Fruit fly (Drosophila melanogaster): ENCODE data around the gene Gal.

Gal gene

DNA sequence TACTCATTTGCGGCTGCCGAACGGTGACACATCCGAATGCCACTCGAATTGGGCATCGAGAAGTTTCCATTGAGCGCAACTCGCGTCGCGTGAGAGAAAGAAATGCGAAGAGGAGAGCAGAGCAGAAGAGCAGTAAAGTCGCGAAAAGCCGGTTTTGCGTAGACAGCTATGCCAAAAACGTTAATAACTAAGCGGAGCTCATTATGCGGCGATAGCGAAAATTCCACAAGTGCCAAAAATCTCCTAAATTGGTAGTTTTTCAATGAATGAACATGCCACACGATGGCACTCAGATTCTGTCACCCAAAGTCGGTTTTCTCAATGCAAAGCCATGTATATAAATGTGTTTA lies 28.9 kb downstream of the Gal start:
- TF ChIP-seq Lpt (GFP tag; optimal IDR thresholded peaks at IDR 0.05) (no peak), Sox102F (GFP tag; optimal IDR thresholded peaks at IDR 0.05) (no peak), CG6808 (GFP tag; optimal IDR thresholded peaks at IDR 0.05) (no peak), Eip78C (GFP tag) (no peak), lz (GFP tag; optimal IDR thresholded peaks at IDR 0.05) (no peak)

DNA sequence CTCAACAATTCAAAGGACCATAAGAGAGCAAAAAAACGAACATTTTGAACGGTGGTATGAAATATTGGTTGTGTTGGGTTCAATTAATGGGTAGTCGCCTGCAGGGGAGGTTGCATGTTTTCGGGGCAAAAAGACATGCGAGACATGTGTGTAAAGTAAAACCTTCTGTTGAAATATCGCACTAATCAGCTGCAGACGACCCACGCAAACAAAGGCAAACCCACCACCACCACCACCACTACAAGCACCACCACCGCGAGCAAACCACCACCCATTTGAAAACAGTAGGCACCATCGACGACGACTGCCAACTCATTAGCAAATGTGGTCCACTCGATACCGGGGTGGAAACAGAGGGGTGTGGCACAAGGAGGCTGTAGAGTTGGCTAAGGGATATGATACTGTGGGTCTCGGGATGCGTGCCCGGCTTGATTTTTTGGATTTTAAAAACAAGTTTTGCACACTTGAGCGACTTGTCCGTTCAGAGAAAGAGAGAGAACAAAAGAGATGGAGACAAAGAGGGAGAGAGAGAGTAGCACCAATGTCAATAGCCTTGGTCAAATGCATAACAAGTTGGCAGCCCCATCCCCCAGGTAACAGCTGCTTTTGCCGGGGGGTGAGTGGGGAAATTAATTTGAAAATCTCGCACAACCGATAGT lies 29.4 kb downstream of the Gal start:
- TF ChIP-seq Smox (GFP tag; optimal IDR thresholded peaks at IDR 0.05) (no peak), vri (GFP tag; optimal IDR thresholded peaks at IDR 0.05) (peak; percentile 52), CG4318 (GFP tag; optimal IDR thresholded peaks at IDR 0.05) (no peak), CG6276 (GFP tag; optimal IDR thresholded peaks at IDR 0.05) (no peak), topi (GFP tag; optimal IDR thresholded peaks at IDR 0.05) (no peak), Ets21C (GFP tag; optimal IDR thresholded peaks at IDR 0.05) (no peak), spab (GFP tag; optimal IDR thresholded peaks at IDR 0.05) (no peak), CG16779 (tag; optimal IDR thresholded peaks at IDR 0.05) (no peak), fd59A (GFP tag; optimal IDR thresholded peaks at IDR 0.05) (no peak), Lpt (GFP tag; optimal IDR thresholded peaks at IDR 0.05) (no peak), cyc (GFP tag; optimal IDR thresholded peaks at IDR 0.05) (no peak), CG6163 (GFP tag; IDR thresholded peaks at IDR 0.05) (no peak), net (GFP tag; optimal IDR thresholded peaks at IDR 0.05) (no peak), OdsH (GFP tag; optimal IDR thresholded peaks at IDR 0.05) (no peak), svp (GFP tag) (peak; percentile 62), CG6808 (GFP tag; optimal IDR thresholded peaks at IDR 0.05) (no peak), Eip78C (GFP tag) (peak; percentile 63), CG11902 (GFP tag; optimal IDR thresholded peaks at IDR 0.05) (no peak), Hr4 (GFP tag; optimal IDR thresholded peaks at IDR 0.05) (no peak), Eip93F (GFP tag; optimal IDR thresholded peaks at IDR 0.05) (no peak), CG34406 (GFP tag; optimal IDR thresholded peaks at IDR 0.05) (no peak), dac (GFP tag; optimal IDR thresholded peaks at IDR 0.05) (no peak), CG11762 (GFP tag; optimal IDR thresholded peaks at IDR 0.05; ENCODE audit: insufficient read depth) (no peak), CG3919 (GFP tag; optimal IDR thresholded peaks at IDR 0.05) (peak; percentile 15), dsx (GFP tag; optimal IDR thresholded peaks at IDR 0.05; ENCODE audit: poor library complexity, severe bottlenecking) (peak; percentile 11), eg (GFP tag; IDR thresholded peaks at IDR 0.05) (no peak), Sox102F (GFP tag; optimal IDR thresholded peaks at IDR 0.05) (peak; percentile 0), CG10631 (GFP tag; optimal IDR thresholded peaks at IDR 0.05) (no peak), Eip75B (GFP tag; optimal IDR thresholded peaks at IDR 0.05) (no peak), CG31627 (GFP tag; optimal IDR thresholded peaks at IDR 0.05) (no peak), Sox15 (GFP tag; optimal IDR thresholded peaks at IDR 0.05) (no peak), CG10669 (GFP tag; optimal IDR thresholded peaks at IDR 0.05) (no peak), Blimp-1 (GFP tag; optimal IDR thresholded peaks at IDR 0.05) (no peak), pdm3 (GFP tag; optimal IDR thresholded peaks at IDR 0.05) (no peak), CG8119 (GFP tag; IDR thresholded peaks at IDR 0.05) (no peak), CG3032 (tag; optimal IDR thresholded peaks at IDR 0.05) (no peak), Hr39 (GFP tag; optimal IDR thresholded peaks at IDR 0.05) (no peak), CG7368 (GFP tag; optimal IDR thresholded peaks at IDR 0.05) (peak; percentile 17), Sox14 (GFP tag; optimal IDR thresholded peaks at IDR 0.05) (peak; percentile 66), CG11294 (GFP tag; IDR thresholded peaks at IDR 0.05) (no peak), CG6854 (GFP tag; optimal IDR thresholded peaks at IDR 0.05) (peak; percentile 41), CG8632 (GFP tag; optimal IDR thresholded peaks at IDR 0.05) (no peak), ss (GFP tag; optimal IDR thresholded peaks at IDR 0.05) (peak; percentile 9 to 77), CG32006 (GFP tag; optimal IDR thresholded peaks at IDR 0.05) (no peak), Met (GFP tag; optimal IDR thresholded peaks at IDR 0.05) (peak; percentile 14), esn (GFP tag; optimal IDR thresholded peaks at IDR 0.05) (no peak), acj6 (GFP tag; optimal IDR thresholded peaks at IDR 0.05) (no peak), CG8319 (GFP tag; optimal IDR thresholded peaks at IDR 0.05) (no peak), lz (GFP tag; optimal IDR thresholded peaks at IDR 0.05) (no peak)
